Fruit fly (Drosophila melanogaster): ENCODE measurements around the gene CG2656.

- TF ChIP-seq h (optimal IDR thresholded peaks at IDR 0.05): no peak
- no peak for TF ChIP-seq ttk (optimal IDR thresholded peaks at IDR 0.05)
- no peak for TF ChIP-seq Myc (optimal IDR thresholded peaks at IDR 0.05)
- no peak for TF ChIP-seq Sin3A (optimal IDR thresholded peaks at IDR 0.05)
- no peak for TF ChIP-seq psq (optimal IDR thresholded peaks at IDR 0.05)
Measured at dm6 chr3R:7144245-7144904, at the start of gene CG2656, which contains the start of gene CG14610.
